Fruit fly (Drosophila melanogaster): ENCODE data around the gene CG13855.

CG13855 gene

DNA sequence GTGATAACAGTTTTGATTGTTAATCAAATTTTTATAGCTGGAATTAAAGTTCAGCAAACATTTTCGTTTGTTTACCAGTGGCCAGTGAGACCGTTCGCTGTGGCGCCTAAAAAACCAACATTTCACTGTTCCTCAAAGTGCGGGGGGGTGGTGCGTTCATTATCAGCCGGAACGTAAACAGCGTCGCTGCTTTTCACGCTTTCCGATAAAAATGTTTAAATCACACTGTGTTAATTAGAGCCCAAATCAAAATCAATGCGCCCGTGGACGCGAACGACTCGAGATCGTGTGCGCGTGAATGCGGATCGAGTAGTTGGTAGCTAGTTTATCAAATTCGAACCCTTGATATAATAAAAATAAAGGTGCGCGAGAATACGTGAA, 42.1 kb downstream of the CG13855 start, which contains the start of gene CG34376 (continued):
- TF ChIP-seq Doc3 (GFP tag; IDR thresholded peaks at IDR 0.05; ENCODE audit: partially characterized antibody) (no peak), CG13296 (GFP tag; optimal IDR thresholded peaks at IDR 0.05) (peak; percentile 4), CG17802 (tag; optimal IDR thresholded peaks at IDR 0.05) (no peak), ftz-f1 (GFP tag; optimal IDR thresholded peaks at IDR 0.05) (no peak), tll (GFP tag; optimal IDR thresholded peaks at IDR 0.05) (no peak), CG6654 (GFP tag; optimal IDR thresholded peaks at IDR 0.05) (no peak), CG1602 (GFP tag; optimal IDR thresholded peaks at IDR 0.05) (no peak), eyg (GFP tag; optimal IDR thresholded peaks at IDR 0.05) (no peak), CG31365 (tag; optimal IDR thresholded peaks at IDR 0.05) (no peak), Sry-δ (GFP tag; optimal IDR thresholded peaks at IDR 0.05) (peak; percentile 30), gsb-n (tag; optimal IDR thresholded peaks at IDR 0.05) (peak; percentile 72), Hr78 (GFP tag; optimal IDR thresholded peaks at IDR 0.05) (peak in 1 of 2 experiments; percentile 33), CG34224 (GFP tag; IDR thresholded peaks at IDR 0.05; ENCODE audit: partially characterized antibody) (peak; percentile 29; the same call in 1 of the 3 replicates), lola (GFP tag; optimal IDR thresholded peaks at IDR 0.05) (peak in 1 of 3 experiments; percentile 7), MBD-R2 (GFP tag; IDR thresholded peaks at IDR 0.05) (peak; percentile 65), h (optimal IDR thresholded peaks at IDR 0.05) (no peak), CG11085 (GFP tag; IDR thresholded peaks at IDR 0.05) (peak; percentile 12; the same call in 1 of the 2 replicates), CoRest (tag; optimal IDR thresholded peaks at IDR 0.05) (peak; percentile 62), ranshi (GFP tag; IDR thresholded peaks at IDR 0.05) (peak; percentile 9; the same call in 1 of the 2 replicates), Gsc (GFP tag; IDR thresholded peaks at IDR 0.05) (no peak), lilli (GFP tag; optimal IDR thresholded peaks at IDR 0.05) (no peak), CG18619 (GFP tag; optimal IDR thresholded peaks at IDR 0.05) (no peak), BEAF-32 (GFP tag; optimal IDR thresholded peaks at IDR 0.05) (peak; percentile 56), maf-S (GFP tag; optimal IDR thresholded peaks at IDR 0.05) (no peak), dm (GFP tag; optimal IDR thresholded peaks at IDR 0.05) (no peak), Ada2b (GFP tag; IDR thresholded peaks at IDR 0.05) (peak; percentile 48), CG5180 (GFP tag; optimal IDR thresholded peaks at IDR 0.05) (no peak), sim (GFP tag; IDR thresholded peaks at IDR 0.05) (no peak), H2.0 (GFP tag; IDR thresholded peaks at IDR 0.05) (peak; percentile 47; the same call in 1 of the 2 replicates), bbx (GFP tag; IDR thresholded peaks at IDR 0.05; ENCODE audit: partially characterized antibody) (peak; percentile 18; the same call in 1 of the 2 replicates), mam (GFP tag; optimal IDR thresholded peaks at IDR 0.05) (peak; percentile 10), Hey (tag; optimal IDR thresholded peaks at IDR 0.05) (no peak), gem (tag; optimal IDR thresholded peaks at IDR 0.05) (peak; percentile 55), danr (GFP tag; IDR thresholded peaks at IDR 0.05) (no peak), zfh2 (GFP tag; optimal IDR thresholded peaks at IDR 0.05) (peak; percentile 28), Meics (GFP tag; optimal IDR thresholded peaks at IDR 0.05) (peak; percentile 55), CG4707 (GFP tag; optimal IDR thresholded peaks at IDR 0.05) (peak; percentile 9), Sox102F (GFP tag; optimal IDR thresholded peaks at IDR 0.05) (peak; percentile 35), run (tag; optimal IDR thresholded peaks at IDR 0.05) (no peak), CG34422 (GFP tag; IDR thresholded peaks at IDR 0.05) (peak; percentile 75; the same call in 1 of the 3 replicates), grn (GFP tag; optimal IDR thresholded peaks at IDR 0.05) (peak; percentile 77), CG1832 (GFP tag; optimal IDR thresholded peaks at IDR 0.05) (no peak), CG10959 (GFP tag; IDR thresholded peaks at IDR 0.05) (no peak), Chrac-16 (GFP tag; optimal IDR thresholded peaks at IDR 0.05) (no peak), E2f1 (GFP tag; IDR thresholded peaks at IDR 0.05) (no peak), CG15696 (tag; optimal IDR thresholded peaks at IDR 0.05) (no peak), pum (GFP tag; optimal IDR thresholded peaks at IDR 0.05) (no peak), CG14710 (tag; optimal IDR thresholded peaks at IDR 0.05) (peak; percentile 72), CG9727 (GFP tag; optimal IDR thresholded peaks at IDR 0.05) (peak; percentile 48), Camta (GFP tag; optimal IDR thresholded peaks at IDR 0.05) (no peak)
